Fruit fly (Drosophila melanogaster): ENCODE measurements around the gene Srp19.

Gene Srp19

dm6 chr3L:7360324-7360852, 12.6 kb upstream of the Srp19 start, which contains the start of gene Sec63 (continued):
- no peak for TF ChIP-seq svp (GFP tag)

DNA sequence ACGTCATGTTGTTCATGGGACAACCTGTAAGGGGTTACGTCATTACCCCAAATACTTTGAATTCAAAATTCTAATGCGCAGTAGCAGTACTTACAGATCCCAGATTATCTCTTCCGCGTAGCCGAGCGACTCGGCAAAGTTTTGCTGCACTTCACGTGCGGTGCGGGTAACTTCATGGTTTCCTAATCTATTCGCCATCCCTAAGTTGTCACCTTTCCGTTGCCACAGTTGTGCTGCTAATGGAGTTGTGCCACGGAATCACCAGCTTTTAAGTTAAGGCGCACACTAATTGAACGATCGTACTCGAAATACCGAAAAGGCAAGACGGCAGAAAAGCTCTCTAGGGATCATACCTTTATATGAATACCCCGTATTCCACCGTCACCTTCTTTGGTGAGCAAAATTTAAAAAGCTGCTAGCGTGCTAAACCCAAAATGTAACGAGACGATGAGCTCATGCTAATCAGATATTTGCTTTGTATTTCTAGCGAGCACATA, 12.0 kb upstream of the Srp19 start, which contains the start of gene pst:
TSS of gene pst (minus strand) at position 437 of the 497 bp plus-strand sequence.
- peak; percentile 92 for TF ChIP-seq svp (GFP tag)
- TF ChIP-seq vri (GFP tag; optimal IDR thresholded peaks at IDR 0.05): peak; percentile 46
- no peak for TF ChIP-seq Hr39 (GFP tag; optimal IDR thresholded peaks at IDR 0.05)
- no peak for TF ChIP-seq CG8632 (GFP tag; optimal IDR thresholded peaks at IDR 0.05)
- no peak for TF ChIP-seq Lpt (GFP tag; optimal IDR thresholded peaks at IDR 0.05)
- TF ChIP-seq CG10669 (GFP tag; optimal IDR thresholded peaks at IDR 0.05): no peak
- TF ChIP-seq Eip78C (GFP tag): peak; percentile 71
- TF ChIP-seq CG31627 (GFP tag; optimal IDR thresholded peaks at IDR 0.05): no peak
- TF ChIP-seq CG15336 (GFP tag; IDR thresholded peaks at IDR 0.05): no peak
- no peak for TF ChIP-seq Met (GFP tag; optimal IDR thresholded peaks at IDR 0.05)
- TF ChIP-seq ss (GFP tag; optimal IDR thresholded peaks at IDR 0.05): peak in 1 of 2 experiments; percentile 1
- peak; percentile 0 for TF ChIP-seq cyc (GFP tag; optimal IDR thresholded peaks at IDR 0.05)
- no peak for TF ChIP-seq pdm3 (GFP tag; optimal IDR thresholded peaks at IDR 0.05)
- TF ChIP-seq net (GFP tag; optimal IDR thresholded peaks at IDR 0.05): no peak
- TF ChIP-seq CG4318 (GFP tag; optimal IDR thresholded peaks at IDR 0.05): no peak
- TF ChIP-seq Hr38 (GFP tag; optimal IDR thresholded peaks at IDR 0.05): no peak
- no peak for TF ChIP-seq CG9139 (GFP tag; optimal IDR thresholded peaks at IDR 0.05)
- TF ChIP-seq salr (GFP tag; optimal IDR thresholded peaks at IDR 0.05): no peak
- no peak for TF ChIP-seq topi (GFP tag; optimal IDR thresholded peaks at IDR 0.05)
- peak; percentile 8 for TF ChIP-seq CG3919 (GFP tag; optimal IDR thresholded peaks at IDR 0.05)
- TF ChIP-seq fd85E (GFP tag; optimal IDR thresholded peaks at IDR 0.05): peak; percentile 12
- no peak for TF ChIP-seq lz (GFP tag; optimal IDR thresholded peaks at IDR 0.05)
- TF ChIP-seq CG8319 (GFP tag; optimal IDR thresholded peaks at IDR 0.05): no peak
- no peak for TF ChIP-seq Smox (GFP tag; optimal IDR thresholded peaks at IDR 0.05)
- no peak for TF ChIP-seq eg (GFP tag; IDR thresholded peaks at IDR 0.05)
- TF ChIP-seq acj6 (GFP tag; optimal IDR thresholded peaks at IDR 0.05): no peak
- no peak for TF ChIP-seq CG11762 (GFP tag; optimal IDR thresholded peaks at IDR 0.05; ENCODE audit: insufficient read depth)
- no peak for TF ChIP-seq Gug (GFP tag; IDR thresholded peaks at IDR 0.05)
- TF ChIP-seq Eip75B (GFP tag; optimal IDR thresholded peaks at IDR 0.05): no peak
- no peak for TF ChIP-seq spab (GFP tag; optimal IDR thresholded peaks at IDR 0.05)
- TF ChIP-seq esn (GFP tag; optimal IDR thresholded peaks at IDR 0.05): no peak
- no peak for TF ChIP-seq CG10631 (GFP tag; optimal IDR thresholded peaks at IDR 0.05)
- no peak for TF ChIP-seq CG32006 (GFP tag; optimal IDR thresholded peaks at IDR 0.05)
- no peak for TF ChIP-seq fd59A (GFP tag; optimal IDR thresholded peaks at IDR 0.05)
- TF ChIP-seq CG6854 (GFP tag; optimal IDR thresholded peaks at IDR 0.05): peak; percentile 49
- TF ChIP-seq CG34406 (GFP tag; optimal IDR thresholded peaks at IDR 0.05): no peak
- no peak for TF ChIP-seq Sox14 (GFP tag; optimal IDR thresholded peaks at IDR 0.05)

DNA sequence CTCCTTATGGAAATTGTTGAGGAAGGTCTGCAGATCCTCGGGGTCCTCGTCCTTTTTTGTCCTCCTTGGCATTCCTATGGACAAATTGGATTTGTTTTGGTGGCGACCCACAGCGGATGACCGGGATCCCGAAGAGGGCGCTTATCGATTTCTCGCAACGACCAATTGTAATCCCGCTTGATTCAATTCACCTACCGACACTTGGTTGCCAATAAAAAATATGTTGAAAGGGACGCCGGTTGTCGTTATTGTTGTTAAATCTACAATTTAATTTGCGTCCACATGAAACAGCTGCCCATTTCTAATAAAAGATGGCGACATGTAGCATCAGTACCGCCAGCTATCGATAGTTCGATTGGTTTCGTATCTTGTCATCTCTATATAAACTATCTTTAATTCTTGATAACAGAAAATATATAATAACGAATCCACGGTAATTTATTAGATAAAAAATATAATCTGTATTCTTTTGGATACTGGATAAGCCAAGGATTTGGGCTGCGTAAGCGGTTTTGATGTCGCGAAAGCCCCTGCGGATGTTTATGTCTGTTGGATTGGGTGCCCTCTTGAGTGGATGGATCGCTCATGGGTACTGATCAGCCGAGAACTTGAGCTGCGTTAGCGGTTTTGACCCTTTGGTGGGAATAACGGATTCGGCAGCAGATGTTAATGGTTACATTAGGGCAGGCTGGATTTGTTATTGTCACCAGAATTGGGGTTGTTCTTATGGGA, 8.7 kb upstream of the Srp19 start, which contains the start of gene CTCF:
TSS of gene CTCF (minus strand) at position 328 of the 732 bp plus-strand sequence.
- TF ChIP-seq topi (GFP tag; optimal IDR thresholded peaks at IDR 0.05) (peak; percentile 36), CG8319 (GFP tag; optimal IDR thresholded peaks at IDR 0.05) (no peak), Hr4 (GFP tag; optimal IDR thresholded peaks at IDR 0.05) (no peak), Ets96B (tag; optimal IDR thresholded peaks at IDR 0.05) (no peak), net (GFP tag; optimal IDR thresholded peaks at IDR 0.05) (peak; percentile 6), ss (GFP tag; optimal IDR thresholded peaks at IDR 0.05) (peak in 1 of 2 experiments; percentile 1), esn (GFP tag; optimal IDR thresholded peaks at IDR 0.05) (peak; percentile 67), CG6163 (GFP tag; IDR thresholded peaks at IDR 0.05) (no peak), CG6854 (GFP tag; optimal IDR thresholded peaks at IDR 0.05) (no peak), CG11902 (GFP tag; optimal IDR thresholded peaks at IDR 0.05) (no peak), salr (GFP tag; optimal IDR thresholded peaks at IDR 0.05) (no peak), Sox15 (GFP tag; optimal IDR thresholded peaks at IDR 0.05) (no peak), spab (GFP tag; optimal IDR thresholded peaks at IDR 0.05) (no peak), CG3919 (GFP tag; optimal IDR thresholded peaks at IDR 0.05) (peak; percentile 44), CG8119 (GFP tag; IDR thresholded peaks at IDR 0.05) (no peak), Blimp-1 (GFP tag; optimal IDR thresholded peaks at IDR 0.05) (no peak), CG8632 (GFP tag; optimal IDR thresholded peaks at IDR 0.05) (no peak), cyc (GFP tag; optimal IDR thresholded peaks at IDR 0.05) (peak; percentile 38), Gug (GFP tag; IDR thresholded peaks at IDR 0.05) (no peak), CG10631 (GFP tag; optimal IDR thresholded peaks at IDR 0.05) (peak; percentile 1), CG32006 (GFP tag; optimal IDR thresholded peaks at IDR 0.05) (no peak), CG1621 (tag; optimal IDR thresholded peaks at IDR 0.05) (peak; percentile 24), CG7368 (GFP tag; optimal IDR thresholded peaks at IDR 0.05) (peak; percentile 10)

All from whole organism, prepupa.